Worm (Caenorhabditis elegans) whole organism, young adult: Measurements from ENCODE around the gene C10G8.3.

Experiments
- B0336.3 ChIP-seq: fragments of 200-800 bp; sonication (Bioruptor generic); IDR thresholded peaks from 2 replicates; pipeline ENCODE4 v1.3.6; 2022; ENCODE audit warnings: missing genetic modification characterization, missing compliant biosample characterization
- C06A6.2 ChIP-seq: fragments of 200-800 bp; sonication (Bioruptor generic); conservative IDR thresholded peaks from 2 replicates; pipeline ENCODE4 v1.3.6; 2022; ENCODE audit warnings: missing genetic modification characterization, missing compliant biosample characterization
- F10E7.11 ChIP-seq: sonication (generic microtip); optimal IDR thresholded peaks from 2 replicates; lab custom pipeline; 2017; ENCODE audit warnings: mild to moderate bottlenecking, missing genetic modification characterization, moderate library complexity, missing compliant biosample characterization
- F22D6.2 ChIP-seq: sonication (generic microtip); optimal IDR thresholded peaks from 2 replicates; lab custom pipeline; 2016; ENCODE audit warnings: mild to moderate bottlenecking, missing genetic modification characterization, missing compliant biosample characterization
- F37B4.10 ChIP-seq: fragments of 200-800 bp; sonication (Bioruptor generic); IDR thresholded peaks from 2 replicates; pipeline ENCODE4 v1.3.6; 2022; ENCODE audit warnings: missing genetic modification characterization, missing compliant biosample characterization
- F57C9.4 ChIP-seq: sonication (generic microtip); optimal IDR thresholded peaks from 2 replicates; lab custom pipeline; 2017; ENCODE audit warnings: mild to moderate bottlenecking, missing genetic modification characterization, missing compliant biosample characterization
- T07F8.4 ChIP-seq: sonication (generic microtip); optimal IDR thresholded peaks from 2 replicates; lab custom pipeline; 2016; ENCODE audit warnings: mild to moderate bottlenecking, missing genetic modification characterization, moderate library complexity, missing compliant biosample characterization
- Y67H2A.10 ChIP-seq: fragments of 200-800 bp; sonication (Bioruptor generic); conservative IDR thresholded peaks from 2 replicates; pipeline ENCODE4 v1.3.6; 2022; ENCODE audit warnings: missing genetic modification reagents, missing genetic modification characterization, missing compliant biosample characterization
- akir-1 ChIP-seq: fragments of 200-800 bp; sonication (Bioruptor generic); optimal IDR thresholded peaks from 2 replicates; lab custom pipeline; 2018; ENCODE audit warnings: mild to moderate bottlenecking, missing genetic modification characterization, moderate library complexity, missing compliant biosample characterization
- aptf-2 ChIP-seq: fragments of 200-800 bp; sonication (Bioruptor generic); conservative IDR thresholded peaks from 2 replicates; pipeline ENCODE4 v1.3.6; 2022; ENCODE audit warnings: missing genetic modification reagents, missing genetic modification characterization, missing compliant biosample characterization
- aptf-3 ChIP-seq: fragments of 200-800 bp; sonication (Bioruptor generic); IDR thresholded peaks from 2 replicates; pipeline ENCODE4 v1.3.6; 2022; ENCODE audit warnings: missing genetic modification characterization, missing compliant biosample characterization
- bed-1 ChIP-seq: fragments of 200-800 bp; sonication (Bioruptor generic); IDR thresholded peaks from 2 replicates; pipeline ENCODE4 v1.3.6; 2022; ENCODE audit warnings: missing genetic modification reagents, missing genetic modification characterization, missing compliant biosample characterization
- ccch-3 ChIP-seq: fragments of 200-800 bp; sonication (Bioruptor generic); optimal IDR thresholded peaks from 2 replicates; lab custom pipeline; 2018; ENCODE audit warnings: mild to moderate bottlenecking, missing genetic modification characterization, missing compliant biosample characterization
- cebp-1 ChIP-seq, 2 experiments: fragments of 200-800 bp in 1 of 2; sonication (Bioruptor generic) in 1 of 2; sonication (generic microtip) in 1 of 2; IDR thresholded peaks in 1 of 2; optimal IDR thresholded peaks in 1 of 2; 2 replicates each; pipeline versions ENCODE4 v1.3.6 to Lab custom; 2017 to 2022; ENCODE audit warnings: missing compliant biosample characterization in 2 of 2, missing genetic modification characterization in 2 of 2, mild to moderate bottlenecking in 1 of 2, missing genetic modification reagents in 1 of 2, moderate library complexity in 1 of 2
- cebp-2 ChIP-seq: fragments of 200-800 bp; sonication (Bioruptor generic); IDR thresholded peaks from 2 replicates; pipeline ENCODE4 v1.3.6; 2022; ENCODE audit warnings: missing genetic modification characterization, missing compliant biosample characterization
- ceh-100 ChIP-seq: fragments of 200-800 bp; sonication (Bioruptor generic); IDR thresholded peaks from 2 replicates; pipeline ENCODE4 v1.3.6; 2022; ENCODE audit warnings: missing genetic modification reagents, missing genetic modification characterization, missing compliant biosample characterization
- ceh-27 ChIP-seq: fragments of 200-800 bp; sonication (Bioruptor generic); optimal IDR thresholded peaks from 2 replicates; lab custom pipeline; 2018; ENCODE audit warnings: mild to moderate bottlenecking, missing genetic modification characterization, moderate library complexity, missing compliant biosample characterization
- chd-7 ChIP-seq: sonication (generic microtip); optimal IDR thresholded peaks from 2 replicates; lab custom pipeline; 2016; ENCODE audit warnings: mild to moderate bottlenecking, missing genetic modification characterization, moderate library complexity, missing compliant biosample characterization
- die-1 ChIP-seq: sonication (generic microtip); optimal IDR thresholded peaks from 2 replicates; lab custom pipeline; 2016; ENCODE audit warnings: missing genotype, mild to moderate bottlenecking, missing genetic modification characterization, missing compliant biosample characterization
- dpl-1 ChIP-seq: fragments of 150-350 bp; optimal IDR thresholded peaks from 2 replicates; lab custom pipeline; 2014; ENCODE audit warnings: missing biosample characterization, missing genetic modification reagents, missing genetic modification characterization
- hlh-12 ChIP-seq: sonication (generic microtip); optimal IDR thresholded peaks from 2 replicates; lab custom pipeline; 2016; ENCODE audit warnings: missing genetic modification characterization, missing compliant biosample characterization
- hlh-26 ChIP-seq: fragments of 200-800 bp; sonication (Bioruptor generic); conservative IDR thresholded peaks from 2 replicates; pipeline ENCODE4 v1.3.6; 2022; ENCODE audit warnings: missing genetic modification reagents, missing genetic modification characterization, missing compliant biosample characterization
- lin-40 ChIP-seq: sonication (generic microtip); optimal IDR thresholded peaks from 2 replicates; lab custom pipeline; 2016; ENCODE audit warnings: missing genetic modification characterization, mild to moderate bottlenecking, missing compliant biosample characterization, missing genotype, missing genetic modification reagents
- lin-54 ChIP-seq: fragments of 200-800 bp; sonication (Bioruptor generic); optimal IDR thresholded peaks from 2 replicates; lab custom pipeline; 2018; ENCODE audit warnings: mild to moderate bottlenecking, missing genetic modification characterization, missing compliant biosample characterization
- lir-1 ChIP-seq: fragments of 200-800 bp; sonication (Bioruptor generic); conservative IDR thresholded peaks from 2 replicates; pipeline ENCODE4 v1.3.6; 2022; ENCODE audit warnings: missing genetic modification reagents, missing genetic modification characterization, missing compliant biosample characterization
- madf-3 ChIP-seq: fragments of 200-800 bp; sonication (Bioruptor generic); IDR thresholded peaks from 2 replicates; pipeline ENCODE4 v1.3.6; 2022; ENCODE audit warnings: missing genetic modification reagents, missing genetic modification characterization, missing compliant biosample characterization
- madf-6 ChIP-seq: fragments of 200-800 bp; sonication (Bioruptor generic); IDR thresholded peaks from 2 replicates; pipeline ENCODE4 v1.3.6; 2022; ENCODE audit warnings: missing genetic modification reagents, missing genetic modification characterization, missing compliant biosample characterization
- mel-28 ChIP-seq: sonication (generic microtip); optimal IDR thresholded peaks from 2 replicates; lab custom pipeline; 2016; ENCODE audit warnings: borderline replicate concordance, mild to moderate bottlenecking, missing genetic modification characterization, missing compliant biosample characterization
- nfya-1 ChIP-seq: sonication (generic microtip); optimal IDR thresholded peaks from 2 replicates; lab custom pipeline; 2017; ENCODE audit warnings: antibody characterized with exemption, missing compliant biosample characterization, missing genetic modification characterization, borderline replicate concordance; ENCODE audit not compliant: insufficient read depth
- nhr-120 ChIP-seq: fragments of 200-800 bp; sonication (Bioruptor generic); IDR thresholded peaks from 2 replicates; pipeline ENCODE4 v1.3.6; 2022; ENCODE audit warnings: missing genetic modification characterization, missing compliant biosample characterization
- nhr-80 ChIP-seq: sonication (generic microtip); optimal IDR thresholded peaks from 2 replicates; lab custom pipeline; 2016; ENCODE audit warnings: missing genetic modification characterization, missing compliant biosample characterization
- nhr-90 ChIP-seq: sonication (generic microtip); optimal IDR thresholded peaks from 2 replicates; lab custom pipeline; 2016; ENCODE audit warnings: missing genotype, mild to moderate bottlenecking, missing genetic modification characterization, missing compliant biosample characterization
- rec-8 ChIP-seq, 2 experiments: sonication (generic microtip); optimal IDR thresholded peaks; 2 replicates each; lab custom pipeline; 2016; ENCODE audit warnings: mild to moderate bottlenecking in 2 of 2, missing genetic modification characterization in 2 of 2, missing genetic modification reagents in 2 of 2, missing genotype in 2 of 2, missing biosample characterization in 1 of 2, missing compliant biosample characterization in 1 of 2, moderate library complexity in 1 of 2
- repo-1 ChIP-seq: sonication (generic microtip); optimal IDR thresholded peaks from 2 replicates; lab custom pipeline; 2017; ENCODE audit warnings: mild to moderate bottlenecking, missing genetic modification characterization, missing compliant biosample characterization
- snpc-1.1 ChIP-seq: sonication (generic microtip); optimal IDR thresholded peaks from 2 replicates; lab custom pipeline; 2017; ENCODE audit warnings: missing genetic modification characterization, mild to moderate bottlenecking, missing compliant biosample characterization, antibody characterized with exemption, moderate library complexity, missing genotype, missing genetic modification reagents; ENCODE audit not compliant: insufficient read depth
- snpc-4 ChIP-seq, 5 experiments: fragments of 150-350 bp in 1 of 5; sonication (generic microtip) in 4 of 5; optimal IDR thresholded peaks; 2 replicates each; lab custom pipeline; 2014 to 2018; ENCODE audit warnings: missing genetic modification characterization in 5 of 5, missing biosample characterization in 3 of 5, antibody characterized with exemption in 2 of 5, mild to moderate bottlenecking in 2 of 5, missing compliant biosample characterization in 2 of 5, missing genotype in 2 of 5, moderate library complexity in 2 of 5, missing genetic modification reagents in 1 of 5
- tbp1 ChIP-seq: fragments of 200-800 bp; sonication (Bioruptor generic); optimal IDR thresholded peaks from 2 replicates; lab custom pipeline; 2018; ENCODE audit warnings: mild to moderate bottlenecking, missing genetic modification characterization, missing compliant biosample characterization
- unc-62 ChIP-seq: fragments of 150-350 bp; optimal IDR thresholded peaks from 2 replicates; lab custom pipeline; 2014; ENCODE audit warnings: missing biosample characterization, missing genetic modification reagents, missing genetic modification characterization
- zfh-2 ChIP-seq: fragments of 200-800 bp; sonication (Bioruptor generic); conservative IDR thresholded peaks from 2 replicates; pipeline ENCODE4 v1.3.6; 2022; ENCODE audit warnings: missing genetic modification reagents, missing genetic modification characterization, missing compliant biosample characterization
- ztf-22 ChIP-seq: fragments of 200-800 bp; sonication (Bioruptor generic); optimal IDR thresholded peaks from 2 replicates; lab custom pipeline; 2018; ENCODE audit warnings: mild to moderate bottlenecking, missing genetic modification characterization, moderate library complexity, missing compliant biosample characterization
- ztf-3 ChIP-seq: fragments of 200-800 bp; sonication (Bioruptor generic); optimal IDR thresholded peaks from 2 replicates; lab custom pipeline; 2018; ENCODE audit warnings: mild to moderate bottlenecking, missing genetic modification characterization, missing compliant biosample characterization

Gene C10G8.3

DNA sequence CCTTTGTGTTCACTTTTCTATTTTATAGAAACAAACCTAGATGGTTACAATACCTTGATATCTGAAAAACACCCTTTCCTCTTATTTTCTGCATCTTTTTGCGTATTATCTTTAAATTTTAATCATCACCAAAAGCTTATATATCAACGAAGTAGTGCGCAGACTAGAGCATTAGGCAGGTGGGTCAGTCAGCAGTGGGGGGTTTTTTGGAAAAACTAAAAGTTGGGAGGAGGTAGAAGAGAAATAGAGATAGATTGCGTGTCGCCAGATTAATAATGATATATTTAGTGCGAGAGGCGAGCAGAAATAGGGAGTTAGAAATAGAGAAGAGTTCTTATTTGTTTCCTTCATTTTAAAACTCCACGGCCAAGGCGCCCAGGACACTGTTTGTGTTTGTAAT lies 11.3 kb upstream of the C10G8.3 start:
- TF ChIP-seq zfh-2, result no peak
- no peak for TF ChIP-seq chd-7 (tag; lab: Kevin White, UChicago)
- TF ChIP-seq hlh-26 (GFP tag; lab: Robert Waterston, UW), result no peak
- TF ChIP-seq mel-28, result no peak
- no peak for TF ChIP-seq lin-40
- TF ChIP-seq ceh-100, result no peak
- TF ChIP-seq lir-1 (GFP tag; lab: Robert Waterston, UW), result no peak

DNA sequence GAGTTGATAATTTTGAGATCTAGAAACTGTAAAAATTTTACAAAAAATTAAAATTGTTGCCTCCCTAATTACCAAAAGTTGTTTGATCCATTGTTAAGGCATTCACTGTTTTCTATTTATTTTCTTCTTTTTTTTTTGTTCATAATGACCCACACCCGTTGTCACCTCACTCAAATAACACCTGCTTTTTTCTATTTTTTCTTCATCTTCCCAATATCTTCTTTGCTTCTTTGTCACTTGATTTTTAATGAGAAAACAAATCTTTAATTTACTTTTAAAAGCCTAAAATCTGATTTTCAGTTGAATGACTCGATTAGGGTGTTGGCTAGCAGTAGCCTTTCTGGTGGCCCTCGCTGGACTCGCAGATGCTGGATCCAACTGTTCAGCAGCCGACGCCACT lies 9.2 kb upstream of the C10G8.3 start, which contains the start of gene ncx-2:
Gene ncx-2 (plus strand): TSS at position 301 of the 400 bp plus-strand sequence.
- TF ChIP-seq C06A6.2 (GFP tag; lab: Robert Waterston, UW), result no peak
- no peak for TF ChIP-seq cebp-2 (GFP tag; lab: Robert Waterston, UW)
- no peak for TF ChIP-seq nhr-120
- TF ChIP-seq B0336.3 (GFP tag; lab: Robert Waterston, UW), result no peak
- TF ChIP-seq rec-8 (tag; optimal IDR thresholded peaks at IDR 0.05; lab: Kevin White, UChicago), result no peak
- no peak for TF ChIP-seq aptf-3 (GFP tag; lab: Robert Waterston, UW)
- no peak for TF ChIP-seq ccch-3 (GFP tag; lab: Kevin White, UChicago)
- no peak for TF ChIP-seq snpc-1.1
- no peak for TF ChIP-seq dpl-1 (GFP tag; lab: Kevin White, UChicago)

DNA sequence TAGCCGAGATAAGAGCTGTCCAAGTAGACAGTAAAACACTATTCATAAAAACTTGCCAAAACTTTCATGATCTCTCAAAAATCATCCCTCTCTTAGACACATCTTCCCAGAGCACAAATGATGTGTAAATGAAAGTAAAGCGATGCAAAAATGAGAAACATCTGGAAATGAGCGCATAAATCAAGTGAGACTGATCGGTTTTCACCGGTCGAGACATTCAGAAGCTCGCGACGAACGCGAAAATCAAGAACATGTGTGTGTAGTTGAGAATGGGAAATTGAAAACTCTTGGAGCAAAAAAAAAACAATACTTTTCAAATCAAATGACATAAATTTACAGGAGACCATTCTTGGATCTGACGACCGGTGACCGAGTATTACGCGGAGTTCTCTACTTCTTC lies 8.2 kb upstream of the C10G8.3 start:
- TF ChIP-seq nhr-90 (tag; lab: Kevin White, UChicago) (no peak), lin-40 (no peak), lin-54 (GFP tag; lab: Kevin White, UChicago) (no peak), nfya-1 (tag; lab: Kevin White, UChicago) (no peak), lir-1 (GFP tag; lab: Robert Waterston, UW) (no peak), F22D6.2 (tag; lab: Kevin White, UChicago) (no peak), nhr-80 (tag; lab: Kevin White, UChicago) (no peak), die-1 (no peak), unc-62 (GFP tag; lab: Kevin White, UChicago) (no peak)

DNA sequence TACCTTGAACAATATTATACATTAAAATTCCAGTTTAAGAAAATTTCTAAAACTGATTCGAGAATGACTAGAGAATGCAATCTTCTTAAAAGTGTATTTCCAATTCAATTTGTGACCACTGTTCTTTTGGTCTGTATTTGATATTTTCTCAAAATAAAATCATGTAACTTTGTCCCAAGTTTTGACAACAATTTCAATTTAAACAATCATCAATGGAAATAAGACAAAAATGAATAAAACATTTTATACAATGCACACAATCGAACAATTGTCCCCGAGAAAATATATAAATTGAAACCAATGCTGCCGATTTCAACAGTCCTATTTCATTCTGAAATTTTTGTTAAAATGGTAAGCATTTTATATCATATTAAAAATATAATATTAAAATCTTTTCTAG lies 918 bp upstream of the C10G8.3 start, which contains the start of gene C10G8.4:
Gene C10G8.4 (plus strand): TSS at position 301 of the 400 bp plus-strand sequence.
- TF ChIP-seq F37B4.10 (no peak), repo-1 (no peak), bed-1 (no peak), aptf-2 (no peak), akir-1 (no peak), Y67H2A.10 (GFP tag; lab: Robert Waterston, UW) (no peak), ceh-27 (GFP tag; lab: Kevin White, UChicago) (no peak)

DNA sequence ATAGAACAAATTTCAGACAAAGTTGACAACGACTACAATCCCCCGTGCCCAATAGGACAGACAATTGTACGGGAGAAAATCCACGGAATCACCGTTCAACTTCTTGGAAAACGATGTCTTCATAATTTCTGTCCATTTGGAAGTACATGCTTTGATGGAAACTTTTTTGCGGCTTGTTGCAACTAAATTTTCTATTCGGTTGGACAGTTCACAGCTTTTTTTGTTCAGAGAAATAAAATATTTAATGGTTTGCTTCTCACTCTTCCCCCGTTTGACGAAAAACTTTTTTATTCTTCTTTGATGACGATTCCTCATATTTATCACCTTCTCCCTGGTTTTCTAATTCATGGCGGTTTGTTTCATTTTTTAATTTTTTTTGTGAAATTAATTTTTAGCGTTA lies 1.6 kb downstream of the C10G8.3 start, which contains the start of gene C10G8.2:
Gene C10G8.2 (plus strand): TSS at position 301 of the 400 bp plus-strand sequence.
- TF ChIP-seq F57C9.4 (tag; lab: Kevin White, UChicago) (no peak), hlh-12 (tag; lab: Kevin White, UChicago) (no peak), tbp1 (GFP tag; lab: Kevin White, UChicago) (no peak), zfh-2 (no peak), madf-3 (GFP tag; lab: Robert Waterston, UW) (no peak), F10E7.11 (tag; lab: Kevin White, UChicago) (no peak), rec-8 (tag; optimal IDR thresholded peaks at IDR 0.05; lab: Kevin White, UChicago) (no peak), cebp-1 (GFP tag; IDR thresholded peaks at IDR 0.05; lab: Robert Waterston, UW) (no peak), cebp-1 (tag; optimal IDR thresholded peaks at IDR 0.05; lab: Kevin White, UChicago) (no peak), snpc-4 (GFP tag; optimal IDR thresholded peaks at IDR 0.05; lab: Kevin White, UChicago) (no peak), snpc-4 (tag; optimal IDR thresholded peaks at IDR 0.05; lab: Kevin White, UChicago) (no peak), aptf-2 (no peak), T07F8.4 (no peak), madf-6 (GFP tag; lab: Robert Waterston, UW) (no peak), ztf-3 (GFP tag; lab: Kevin White, UChicago) (no peak), snpc-1.1 (no peak), ztf-22 (no peak)
